Fruit fly (Drosophila melanogaster) whole organism, prepupa: ENCODE measurements around the gene NimA.
A peak's percentile ranks its signal among the peaks of the same experiment; 100 is the strongest.

ENCODE experiments used
- Blimp-1 ChIP-seq: fragments of 200-800 bp; sonication (Bioruptor generic); optimal IDR thresholded peaks from 3 replicates; lab custom pipeline; 2017; ENCODE audit warnings: missing biosample characterization, missing genetic modification characterization, mild to moderate bottlenecking, moderate library complexity, missing genetic modification reagents
- CG10631 ChIP-seq: fragments of 200-800 bp; sonication (Bioruptor generic); optimal IDR thresholded peaks from 2 replicates; lab custom pipeline; 2016; ENCODE audit warnings: missing biosample characterization, missing genetic modification characterization
- CG10669 ChIP-seq: fragments of 200-800 bp; sonication (Bioruptor generic); optimal IDR thresholded peaks from 3 replicates; lab custom pipeline; 2018; ENCODE audit warnings: missing biosample characterization, mild to moderate bottlenecking, missing genetic modification characterization, moderate library complexity
- CG11294 ChIP-seq: fragments of 200-800 bp; sonication (Bioruptor generic); IDR thresholded peaks from 2 replicates; pipeline ENCODE4 v1.3.6; 2022; ENCODE audit warnings: missing biosample characterization, missing genetic modification characterization
- CG11762 ChIP-seq: fragments of 200-800 bp; sonication (Bioruptor generic); optimal IDR thresholded peaks from 3 replicates; lab custom pipeline; 2016; ENCODE audit warnings: missing biosample characterization, missing genetic modification characterization; ENCODE audit not compliant: insufficient read depth
- CG11902 ChIP-seq: fragments of 200-800 bp; sonication (Bioruptor generic); optimal IDR thresholded peaks from 3 replicates; lab custom pipeline; 2016; ENCODE audit warnings: missing biosample characterization, missing genetic modification characterization
- CG16779 ChIP-seq: fragments of 200-800 bp; sonication (Bioruptor generic); optimal IDR thresholded peaks from 3 replicates; lab custom pipeline; 2017; ENCODE audit warnings: missing biosample characterization, mild to moderate bottlenecking, missing genetic modification characterization
- CG32006 ChIP-seq: fragments of 200-800 bp; sonication (Bioruptor generic); optimal IDR thresholded peaks from 3 replicates; lab custom pipeline; 2017; ENCODE audit warnings: missing biosample characterization, mild to moderate bottlenecking, missing genetic modification characterization
- CG3919 ChIP-seq: fragments of 200-800 bp; sonication (Bioruptor generic); optimal IDR thresholded peaks from 3 replicates; lab custom pipeline; 2016; ENCODE audit warnings: missing biosample characterization, missing genetic modification characterization
- CG4318 ChIP-seq: fragments of 200-800 bp; sonication (Bioruptor generic); optimal IDR thresholded peaks from 3 replicates; lab custom pipeline; 2017; ENCODE audit warnings: missing biosample characterization, mild to moderate bottlenecking, missing genetic modification characterization
- CG6163 ChIP-seq: fragments of 200-800 bp; sonication (Bioruptor generic); IDR thresholded peaks from 3 replicates; pipeline ENCODE4 v1.3.6; 2022; ENCODE audit warnings: missing biosample characterization, missing genetic modification characterization
- CG6276 ChIP-seq: fragments of 200-800 bp; sonication (Bioruptor generic); optimal IDR thresholded peaks from 2 replicates; lab custom pipeline; 2017; ENCODE audit warnings: missing biosample characterization, mild to moderate bottlenecking, missing genetic modification characterization
- CG6792 ChIP-seq: fragments of 200-800 bp; sonication (Bioruptor generic); optimal IDR thresholded peaks from 3 replicates; lab custom pipeline; 2016; ENCODE audit warnings: missing biosample characterization, missing genetic modification characterization
- CG6808 ChIP-seq: fragments of 200-800 bp; sonication (Bioruptor generic); optimal IDR thresholded peaks from 3 replicates; lab custom pipeline; 2017; ENCODE audit warnings: missing biosample characterization, missing genetic modification characterization, mild to moderate bottlenecking, moderate library complexity, missing genetic modification reagents
- CG7368 ChIP-seq: fragments of 200-800 bp; sonication (Bioruptor generic); optimal IDR thresholded peaks from 3 replicates; lab custom pipeline; 2016; ENCODE audit warnings: missing biosample characterization, missing genetic modification characterization
- CG8119 ChIP-seq: fragments of 200-800 bp; sonication (Bioruptor generic); IDR thresholded peaks from 3 replicates; pipeline ENCODE4 v1.3.6; 2022; ENCODE audit warnings: missing biosample characterization, missing genetic modification characterization
- CG8632 ChIP-seq: fragments of 200-800 bp; sonication (Bioruptor generic); optimal IDR thresholded peaks from 3 replicates; lab custom pipeline; 2016; ENCODE audit warnings: missing biosample characterization, missing genetic modification characterization
- CG9139 ChIP-seq: fragments of 200-800 bp; sonication (Bioruptor generic); optimal IDR thresholded peaks from 3 replicates; lab custom pipeline; 2017; ENCODE audit warnings: missing biosample characterization, mild to moderate bottlenecking, missing genetic modification characterization
- Eip78C ChIP-seq: fragments of 200-800 bp; sonication (Bioruptor generic); peaks from one replicate; lab custom pipeline; 2016; ENCODE audit warnings: missing biosample characterization, missing genetic modification characterization
- Eip93F ChIP-seq: fragments of 200-800 bp; sonication (Bioruptor generic); optimal IDR thresholded peaks from 2 replicates; lab custom pipeline; 2016; ENCODE audit warnings: missing biosample characterization, mild to moderate bottlenecking, missing genetic modification characterization
- Ets21C ChIP-seq: fragments of 200-800 bp; sonication (Bioruptor generic); optimal IDR thresholded peaks from 3 replicates; lab custom pipeline; 2016; ENCODE audit warnings: missing biosample characterization, missing genetic modification characterization
- Gug ChIP-seq: fragments of 200-800 bp; sonication (Bioruptor generic); IDR thresholded peaks from 2 replicates; pipeline ENCODE4 v1.3.6; 2022; ENCODE audit warnings: missing biosample characterization, missing genetic modification characterization
- Hr38 ChIP-seq: sonication (Bioruptor generic); optimal IDR thresholded peaks from 2 replicates; lab custom pipeline; 2016; ENCODE audit warnings: missing biosample characterization, missing genetic modification characterization
- Hr39 ChIP-seq: fragments of 200-800 bp; sonication (Bioruptor generic); optimal IDR thresholded peaks from 2 replicates; lab custom pipeline; 2016; ENCODE audit warnings: missing biosample characterization, missing genetic modification characterization
- Hr4 ChIP-seq: fragments of 200-800 bp; sonication (Bioruptor generic); optimal IDR thresholded peaks from 3 replicates; lab custom pipeline; 2016; ENCODE audit warnings: missing biosample characterization, missing genetic modification characterization
- Met ChIP-seq: fragments of 200-800 bp; sonication (Bioruptor generic); optimal IDR thresholded peaks from 3 replicates; lab custom pipeline; 2016; ENCODE audit warnings: missing biosample characterization, missing genetic modification characterization
- OdsH ChIP-seq: fragments of 200-800 bp; sonication (Bioruptor generic); optimal IDR thresholded peaks from 3 replicates; lab custom pipeline; 2016; ENCODE audit warnings: missing biosample characterization, missing genetic modification characterization
- Smox ChIP-seq: fragments of 200-800 bp; sonication (Bioruptor generic); optimal IDR thresholded peaks from 3 replicates; lab custom pipeline; 2016; ENCODE audit warnings: missing biosample characterization, missing genetic modification characterization
- Sox102F ChIP-seq: fragments of 200-800 bp; sonication (Bioruptor generic); optimal IDR thresholded peaks from 2 replicates; lab custom pipeline; 2016; ENCODE audit warnings: missing biosample characterization, mild to moderate bottlenecking, missing genetic modification characterization
- Sox14 ChIP-seq: fragments of 200-800 bp; sonication (Bioruptor generic); optimal IDR thresholded peaks from 3 replicates; lab custom pipeline; 2016; ENCODE audit warnings: missing biosample characterization, missing genetic modification characterization
- Sox15 ChIP-seq: fragments of 200-800 bp; sonication (Bioruptor generic); optimal IDR thresholded peaks from 3 replicates; lab custom pipeline; 2016; ENCODE audit warnings: missing biosample characterization, missing genetic modification characterization
- achi ChIP-seq: fragments of 200-800 bp; sonication (Bioruptor generic); optimal IDR thresholded peaks from 3 replicates; lab custom pipeline; 2016; ENCODE audit warnings: missing biosample characterization, missing genetic modification characterization
- acj6 ChIP-seq: fragments of 200-800 bp; sonication (Bioruptor generic); optimal IDR thresholded peaks from 3 replicates; lab custom pipeline; 2016; ENCODE audit warnings: missing biosample characterization, missing genetic modification characterization
- cyc ChIP-seq: fragments of 200-800 bp; sonication (Bioruptor generic); optimal IDR thresholded peaks from 3 replicates; lab custom pipeline; 2016; ENCODE audit warnings: missing biosample characterization, missing genetic modification characterization
- dac ChIP-seq: fragments of 200-800 bp; sonication (Bioruptor generic); optimal IDR thresholded peaks from 2 replicates; lab custom pipeline; 2017; ENCODE audit warnings: missing biosample characterization, mild to moderate bottlenecking, missing genetic modification characterization
- dsx ChIP-seq: fragments of 200-800 bp; optimal IDR thresholded peaks from 3 replicates; lab custom pipeline; 2019; ENCODE audit warnings: missing biosample characterization, mild to moderate bottlenecking, missing genetic modification characterization, moderate library complexity; ENCODE audit not compliant: poor library complexity, severe bottlenecking
- fd59A ChIP-seq: fragments of 200-800 bp; sonication (Bioruptor generic); optimal IDR thresholded peaks from 2 replicates; lab custom pipeline; 2017; ENCODE audit warnings: missing biosample characterization, mild to moderate bottlenecking, missing genetic modification characterization, missing genetic modification reagents
- fd85E ChIP-seq: fragments of 200-800 bp; sonication (Bioruptor generic); optimal IDR thresholded peaks from 3 replicates; lab custom pipeline; 2016; ENCODE audit warnings: missing biosample characterization, missing genetic modification characterization
- lz ChIP-seq: fragments of 200-800 bp; sonication (Bioruptor generic); optimal IDR thresholded peaks from 3 replicates; lab custom pipeline; 2016; ENCODE audit warnings: missing biosample characterization, missing genetic modification characterization
- net ChIP-seq: fragments of 200-800 bp; sonication (Bioruptor generic); optimal IDR thresholded peaks from 3 replicates; lab custom pipeline; 2016; ENCODE audit warnings: missing biosample characterization, missing genetic modification characterization
- salr ChIP-seq, 2 experiments: fragments of 200-800 bp; sonication (Bioruptor generic); optimal IDR thresholded peaks; 3 replicates each; lab custom pipeline; 2016 to 2018; ENCODE audit warnings: missing biosample characterization in 2 of 2, missing genetic modification characterization in 2 of 2, mild to moderate bottlenecking in 1 of 2
- ss ChIP-seq, 2 experiments: fragments of 200-800 bp; sonication (Bioruptor generic); optimal IDR thresholded peaks; 2 replicates in 1 of 2; 3 replicates in 1 of 2; lab custom pipeline; 2017 to 2018; ENCODE audit warnings: mild to moderate bottlenecking in 2 of 2, missing biosample characterization in 2 of 2, missing genetic modification characterization in 2 of 2, moderate library complexity in 1 of 2
- svp ChIP-seq: fragments of 200-800 bp; sonication (Bioruptor generic); peaks from one replicate; lab custom pipeline; 2016; ENCODE audit warnings: missing biosample characterization, missing genetic modification characterization
- topi ChIP-seq: fragments of 200-800 bp; sonication (Bioruptor generic); optimal IDR thresholded peaks from 3 replicates; lab custom pipeline; 2016; ENCODE audit warnings: missing biosample characterization, missing genetic modification characterization

The NimA gene

dm6 chr2L:14001887-14002286 is 44.5 kb downstream of the NimA start:
- TF ChIP-seq acj6 (GFP tag; lab: Kevin White, UChicago) (no peak), ss (GFP tag; optimal IDR thresholded peaks at IDR 0.05; lab: Kevin White, UChicago) (no peak), fd59A (no peak), svp (GFP tag; lab: Kevin White, UChicago) (no peak), CG6276 (GFP tag; lab: Kevin White, UChicago) (no peak), CG8119 (GFP tag; lab: Robert Waterston, UW) (no peak), CG3919 (GFP tag; lab: Kevin White, UChicago) (no peak), CG10631 (GFP tag; lab: Kevin White, UChicago) (no peak), fd85E (no peak), Hr38 (GFP tag; lab: Kevin White, UChicago) (no peak)

- TF ChIP-seq svp (GFP tag; lab: Kevin White, UChicago) (peak; percentile 12), cyc (GFP tag; lab: Kevin White, UChicago) (no peak)
Observed at dm6 chr2L:14007801-14008200, 50.5 kb downstream of the NimA start, which contains the start of gene CG42692. CG42692 (plus strand) TSS chr2L:14008101.

- TF ChIP-seq CG7368 (GFP tag; lab: Kevin White, UChicago) (no peak), Met (no peak), CG9139 (GFP tag; lab: Kevin White, UChicago) (peak; percentile 7), dsx (GFP tag; lab: Kevin White, UChicago) (no peak), svp (GFP tag; lab: Kevin White, UChicago) (peak; percentile 70)
Observed at dm6 chr2L:14010410-14010809, 53.1 kb downstream of the NimA start.

dm6 chr2L:14011591-14012303 is 54.4 kb downstream of the NimA start:
- TF ChIP-seq cyc (GFP tag; lab: Kevin White, UChicago) = peak; percentile 39
- no peak for TF ChIP-seq salr (GFP tag; optimal IDR thresholded peaks at IDR 0.05; lab: Kevin White, UChicago)
- no peak for TF ChIP-seq CG6808 (GFP tag; lab: Kevin White, UChicago)
- TF ChIP-seq CG11902 = no peak
- TF ChIP-seq Gug (GFP tag; lab: Robert Waterston, UW) = no peak
- no peak; the same call in 2 of the 3 replicates for TF ChIP-seq CG8119 (GFP tag; lab: Robert Waterston, UW)
- peak; percentile 34; the same call in 2 of the 3 replicates for TF ChIP-seq CG6163 (GFP tag; lab: Robert Waterston, UW)
- no peak for TF ChIP-seq Sox15 (GFP tag; lab: Kevin White, UChicago)
- TF ChIP-seq Eip93F (GFP tag; lab: Kevin White, UChicago) = no peak
- no peak for TF ChIP-seq CG6792
- peak; percentile 17 for TF ChIP-seq CG10669 (GFP tag; lab: Kevin White, UChicago)
- TF ChIP-seq Ets21C (GFP tag; lab: Kevin White, UChicago) = no peak
- peak; percentile 2 for TF ChIP-seq Hr39 (GFP tag; lab: Kevin White, UChicago)
- peak; percentile 16 for TF ChIP-seq topi
- peak; percentile 72 for TF ChIP-seq Eip78C (GFP tag; lab: Kevin White, UChicago)
- TF ChIP-seq CG6276 (GFP tag; lab: Kevin White, UChicago) = no peak
- TF ChIP-seq Blimp-1 (GFP tag; lab: Kevin White, UChicago) = no peak
- TF ChIP-seq OdsH = peak; percentile 26
- no peak for TF ChIP-seq Hr4 (GFP tag; lab: Kevin White, UChicago)
- TF ChIP-seq achi (GFP tag; lab: Kevin White, UChicago) = no peak
- TF ChIP-seq fd85E = no peak
- TF ChIP-seq fd59A = no peak
- no peak for TF ChIP-seq net (GFP tag; lab: Kevin White, UChicago)
- TF ChIP-seq CG11762 (GFP tag; lab: Kevin White, UChicago) = no peak
- TF ChIP-seq CG9139 (GFP tag; lab: Kevin White, UChicago) = no peak
- TF ChIP-seq CG16779 (tag; lab: Kevin White, UChicago) = no peak
- TF ChIP-seq Sox102F (GFP tag; lab: Kevin White, UChicago) = no peak
- no peak for TF ChIP-seq lz
- TF ChIP-seq Smox (GFP tag; lab: Kevin White, UChicago) = peak; percentile 1
- TF ChIP-seq dac (GFP tag; lab: Kevin White, UChicago) = no peak
- no peak for TF ChIP-seq CG11294
- no peak for TF ChIP-seq CG8632 (GFP tag; lab: Kevin White, UChicago)
- TF ChIP-seq CG32006 = no peak
- no peak for TF ChIP-seq Sox14 (GFP tag; lab: Kevin White, UChicago)
- no peak for TF ChIP-seq CG4318 (GFP tag; lab: Kevin White, UChicago)
